Fruit fly (Drosophila melanogaster) whole organism, embryonic: Measurements from ENCODE around the gene Obp99c.
A peak's percentile ranks its signal among the peaks of the same experiment; 100 is the strongest.

ENCODE experiments used
- Asciz ChIP-seq: fragments of 200-800 bp; sonication (Bioruptor generic); optimal IDR thresholded peaks from 2 replicates; lab custom pipeline; 2017; ENCODE audit warnings: missing biosample characterization, mild to moderate bottlenecking, missing genetic modification characterization, missing genetic modification reagents
- Atf3 ChIP-seq: fragments of 200-800 bp; sonication (Bioruptor generic); optimal IDR thresholded peaks from 3 replicates; lab custom pipeline; 2016; ENCODE audit warnings: missing biosample characterization, missing genetic modification characterization
- B-H1 ChIP-seq: fragments of 200-800 bp; sonication (Bioruptor generic); IDR thresholded peaks from 3 replicates; pipeline ENCODE4 v1.3.6; 2022; ENCODE audit warnings: missing biosample characterization, missing genetic modification characterization
- B-H2 ChIP-seq: fragments of 200-800 bp; sonication (Bioruptor generic); optimal IDR thresholded peaks from 2 replicates; lab custom pipeline; 2018; ENCODE audit warnings: missing biosample characterization, mild to moderate bottlenecking, missing genetic modification characterization
- BtbVII ChIP-seq: fragments of 200-800 bp; sonication (Bioruptor generic); optimal IDR thresholded peaks from 3 replicates; lab custom pipeline; 2017; ENCODE audit warnings: missing biosample characterization, mild to moderate bottlenecking, missing genetic modification characterization
- CG10267 ChIP-seq: fragments of 200-800 bp; sonication (Bioruptor generic); optimal IDR thresholded peaks from 2 replicates; lab custom pipeline; 2018; ENCODE audit warnings: missing biosample characterization, mild to moderate bottlenecking, missing genetic modification characterization, moderate library complexity
- CG11723 ChIP-seq: fragments of 200-800 bp; sonication (Bioruptor generic); optimal IDR thresholded peaks from 2 replicates; lab custom pipeline; 2017; ENCODE audit warnings: missing biosample characterization, mild to moderate bottlenecking, missing genetic modification characterization
- CG12219 ChIP-seq: fragments of 200-800 bp; sonication (Bioruptor generic); optimal IDR thresholded peaks from 3 replicates; lab custom pipeline; 2018; ENCODE audit warnings: missing biosample characterization, mild to moderate bottlenecking, missing genetic modification characterization
- CG15479 ChIP-seq: fragments of 200-800 bp; sonication (Bioruptor generic); optimal IDR thresholded peaks from 3 replicates; lab custom pipeline; 2019; ENCODE audit warnings: missing biosample characterization, mild to moderate bottlenecking, missing genetic modification characterization, moderate library complexity
- CG15696 ChIP-seq: fragments of 200-800 bp; sonication (Bioruptor generic); optimal IDR thresholded peaks from 2 replicates; lab custom pipeline; 2019; ENCODE audit warnings: missing biosample characterization, mild to moderate bottlenecking, missing genetic modification characterization, moderate library complexity
- CG1792 ChIP-seq: fragments of 200-800 bp; sonication (Bioruptor generic); optimal IDR thresholded peaks from 2 replicates; lab custom pipeline; 2016; ENCODE audit warnings: missing biosample characterization, missing genetic modification characterization
- CG18011 ChIP-seq: fragments of 200-800 bp; sonication (Bioruptor generic); optimal IDR thresholded peaks from 2 replicates; lab custom pipeline; 2017; ENCODE audit warnings: missing biosample characterization, missing genetic modification characterization, mild to moderate bottlenecking, moderate library complexity, missing genotype
- CG30020 ChIP-seq: fragments of 200-800 bp; optimal IDR thresholded peaks from 2 replicates; lab custom pipeline; 2019; ENCODE audit warnings: missing biosample characterization, mild to moderate bottlenecking, missing genetic modification characterization, moderate library complexity
- CG31441 ChIP-seq: fragments of 200-800 bp; sonication (Bioruptor generic); IDR thresholded peaks from 2 replicates; pipeline ENCODE4 v1.3.6; 2022; ENCODE audit warnings: missing biosample characterization, missing genetic modification characterization
- CG3726 ChIP-seq: fragments of 200-800 bp; sonication (Bioruptor generic); IDR thresholded peaks from 3 replicates; pipeline ENCODE4, ENCODE4 v1.3.6; 2022; ENCODE audit warnings: missing biosample characterization, missing genetic modification characterization
- CG6854 ChIP-seq: fragments of 200-800 bp; sonication (Bioruptor generic); optimal IDR thresholded peaks from 3 replicates; lab custom pipeline; 2017; ENCODE audit warnings: missing biosample characterization, mild to moderate bottlenecking, missing genetic modification characterization
- CG7839 ChIP-seq: fragments of 200-800 bp; sonication (Bioruptor generic); optimal IDR thresholded peaks from 3 replicates; lab custom pipeline; 2018; ENCODE audit warnings: missing biosample characterization, mild to moderate bottlenecking, missing genetic modification characterization, moderate library complexity
- CG8281 ChIP-seq: fragments of 200-800 bp; sonication (Bioruptor generic); optimal IDR thresholded peaks from 2 replicates; lab custom pipeline; 2018; ENCODE audit warnings: missing biosample characterization, mild to moderate bottlenecking, missing genetic modification characterization, moderate library complexity
- CG8290 ChIP-seq, 3 experiments: fragments of 200-800 bp; sonication (Bioruptor generic); optimal IDR thresholded peaks; 2 replicates each; lab custom pipeline; 2016 to 2019; ENCODE audit warnings: missing biosample characterization in 3 of 3, missing genetic modification characterization in 3 of 3, mild to moderate bottlenecking in 2 of 3, moderate library complexity in 1 of 3
- CG8478 ChIP-seq: fragments of >200 bp; optimal IDR thresholded peaks from 2 replicates; lab custom pipeline; 2018
- CG9609 ChIP-seq: fragments of 200-800 bp; sonication (Bioruptor generic); optimal IDR thresholded peaks from 3 replicates; lab custom pipeline; 2016; ENCODE audit warnings: missing biosample characterization, missing genetic modification characterization
- CG9932 ChIP-seq: fragments of 200-800 bp; sonication (Bioruptor generic); IDR thresholded peaks from 2 replicates; pipeline ENCODE4 v1.3.6; 2022; ENCODE audit warnings: missing biosample characterization, missing genetic modification characterization
- Dfd ChIP-seq, 2 experiments: fragments of >200 bp; optimal IDR thresholded peaks; 2 replicates each; lab custom pipeline; 2017; ENCODE audit warnings: missing biosample characterization in 2 of 2, missing genetic modification characterization in 2 of 2
- Drgx ChIP-seq: fragments of 200-800 bp; sonication (Bioruptor generic); IDR thresholded peaks from 2 replicates; pipeline ENCODE4 v1.3.6; 2022; ENCODE audit warnings: missing biosample characterization, missing genetic modification characterization
- Ets97D ChIP-seq: fragments of 200-800 bp; sonication (Bioruptor generic); optimal IDR thresholded peaks from 3 replicates; lab custom pipeline; 2016; ENCODE audit warnings: missing biosample characterization, missing genetic modification characterization
- GATAe ChIP-seq: fragments of 200-800 bp; sonication (Bioruptor generic); conservative IDR thresholded peaks from 2 replicates; pipeline ENCODE4 v1.3.6; 2022; ENCODE audit warnings: missing biosample characterization, missing genetic modification characterization
- H2.0 ChIP-seq: fragments of 200-800 bp; sonication (Bioruptor generic); IDR thresholded peaks from 2 replicates; pipeline ENCODE4 v1.3.6; 2022; ENCODE audit warnings: missing biosample characterization, missing genetic modification characterization
- HLH54F ChIP-seq: fragments of 200-800 bp; sonication (Bioruptor generic); optimal IDR thresholded peaks from 3 replicates; lab custom pipeline; 2016; ENCODE audit warnings: missing biosample characterization, missing genetic modification characterization
- Hand ChIP-seq: fragments of 200-800 bp; sonication (Bioruptor generic); optimal IDR thresholded peaks from 2 replicates; lab custom pipeline; 2017; ENCODE audit warnings: mild to moderate bottlenecking, missing biosample characterization, missing genetic modification reagents, missing genetic modification characterization
- Hr78 ChIP-seq, 2 experiments: fragments of 200-800 bp in 1 of 2; fragments of >200 bp in 1 of 2; sonication (Bioruptor generic) in 1 of 2; optimal IDR thresholded peaks; 2 replicates each; lab custom pipeline; 2017 to 2019; ENCODE audit warnings: missing biosample characterization in 2 of 2, missing genetic modification characterization in 2 of 2, mild to moderate bottlenecking in 1 of 2, moderate library complexity in 1 of 2
- Mad ChIP-seq: fragments of 200-800 bp; sonication (Bioruptor generic); optimal IDR thresholded peaks from 2 replicates; lab custom pipeline; 2016; ENCODE audit warnings: missing biosample characterization, missing genetic modification characterization
- Mes4 ChIP-seq: fragments of 200-800 bp; sonication (Bioruptor generic); optimal IDR thresholded peaks from 2 replicates; lab custom pipeline; 2016; ENCODE audit warnings: missing biosample characterization, missing genetic modification characterization
- NC2β ChIP-seq: fragments of 200-800 bp; sonication (Bioruptor generic); optimal IDR thresholded peaks from 2 replicates; lab custom pipeline; 2016; ENCODE audit warnings: missing biosample characterization, missing genetic modification characterization
- Nf-YA ChIP-seq: fragments of 200-800 bp; sonication (Bioruptor generic); IDR thresholded peaks from 2 replicates; pipeline ENCODE4 v1.3.6; 2022; ENCODE audit warnings: missing biosample characterization, missing genetic modification characterization
- Side ChIP-seq: fragments of 200-800 bp; sonication (Bioruptor generic); optimal IDR thresholded peaks from 2 replicates; lab custom pipeline; 2016; ENCODE audit warnings: missing biosample characterization, missing genetic modification characterization
- aop ChIP-seq: fragments of 200-800 bp; sonication (Bioruptor generic); IDR thresholded peaks from 2 replicates; pipeline ENCODE4 v1.3.6; 2022; ENCODE audit warnings: missing biosample characterization, missing genetic modification characterization
- bcd ChIP-seq: fragments of 200-800 bp; sonication (Bioruptor generic); optimal IDR thresholded peaks from 2 replicates; lab custom pipeline; 2017; ENCODE audit warnings: missing biosample characterization, mild to moderate bottlenecking, missing genetic modification characterization
- dan ChIP-seq: fragments of 200-800 bp; sonication (Bioruptor generic); IDR thresholded peaks from 2 replicates; pipeline ENCODE4 v1.3.6; 2022; ENCODE audit warnings: missing biosample characterization, missing genetic modification characterization
- fd64A ChIP-seq: fragments of 200-800 bp; sonication (Bioruptor generic); optimal IDR thresholded peaks from 3 replicates; lab custom pipeline; 2018; ENCODE audit warnings: missing biosample characterization, mild to moderate bottlenecking, missing genetic modification characterization
- ind ChIP-seq: fragments of 200-800 bp; sonication (Bioruptor generic); optimal IDR thresholded peaks from 3 replicates; lab custom pipeline; 2016; ENCODE audit warnings: missing biosample characterization, missing genetic modification characterization
- kni ChIP-seq: fragments of 200-800 bp; sonication (Bioruptor generic); optimal IDR thresholded peaks from 3 replicates; lab custom pipeline; 2017; ENCODE audit warnings: mild to moderate bottlenecking, missing biosample characterization, missing genetic modification reagents, missing genetic modification characterization
- lab ChIP-seq: fragments of 200-800 bp; sonication (Bioruptor generic); optimal IDR thresholded peaks from 3 replicates; lab custom pipeline; 2017; ENCODE audit warnings: missing biosample characterization, missing genetic modification characterization, mild to moderate bottlenecking, moderate library complexity, missing genetic modification reagents
- luna ChIP-seq: fragments of 200-800 bp; sonication (Bioruptor generic); optimal IDR thresholded peaks from 2 replicates; lab custom pipeline; 2016; ENCODE audit warnings: missing biosample characterization, missing genetic modification characterization
- nerfin-1 ChIP-seq: fragments of 200-800 bp; sonication (Bioruptor generic); optimal IDR thresholded peaks from 3 replicates; lab custom pipeline; 2019; ENCODE audit warnings: missing biosample characterization, mild to moderate bottlenecking, missing genetic modification characterization, moderate library complexity
- pan ChIP-seq, 4 experiments: fragments of >200 bp in 3 of 4; fragments of 200-800 bp in 1 of 4; sonication (Bioruptor generic) in 1 of 4; optimal IDR thresholded peaks in 3 of 4; IDR thresholded peaks in 1 of 4; 2 replicates each; pipeline versions ENCODE4 v1.3.6 to Lab custom; 2017 to 2022; ENCODE audit warnings: missing biosample characterization in 2 of 4, missing genetic modification characterization in 2 of 4, mixed read lengths in 1 of 4
- phol ChIP-seq: fragments of 200-800 bp; sonication (Bioruptor generic); optimal IDR thresholded peaks from 3 replicates; lab custom pipeline; 2018; ENCODE audit warnings: missing biosample characterization, mild to moderate bottlenecking, missing genetic modification characterization, moderate library complexity
- prd ChIP-seq, 3 experiments: fragments of >200 bp in 2 of 3; fragments of 200-800 bp in 1 of 3; sonication (Bioruptor generic) in 1 of 3; optimal IDR thresholded peaks in 2 of 3; IDR thresholded peaks in 1 of 3; 2 replicates in 2 of 3; 3 replicates in 1 of 3; pipeline versions ENCODE4 v1.3.6 to Lab custom; 2017 to 2022; ENCODE audit warnings: missing biosample characterization in 1 of 3, missing genetic modification characterization in 1 of 3
- scrt ChIP-seq: fragments of 200-800 bp; sonication (Bioruptor generic); optimal IDR thresholded peaks from 2 replicates; lab custom pipeline; 2018; ENCODE audit warnings: missing biosample characterization, mild to moderate bottlenecking, missing genetic modification characterization, moderate library complexity
- usp ChIP-seq: fragments of >200 bp; optimal IDR thresholded peaks from 2 replicates; lab custom pipeline; 2017; ENCODE audit warnings: missing biosample characterization, missing genetic modification characterization

Obp99c gene

dm6 chr3R:29736678-29737093, 47.6 kb upstream of the Obp99c start, which contains the start of the genes CG7601 and CIA30 (continued):
- TF ChIP-seq CG8478 (lab: Kevin White, UChicago) (no peak), Atf3 (GFP tag; lab: Kevin White, UChicago) (peak; percentile 97), HLH54F (GFP tag; lab: Kevin White, UChicago) (peak; percentile 99), usp (no peak), Mes4 (GFP tag; lab: Kevin White, UChicago) (peak; percentile 96), nerfin-1 (tag; lab: Kevin White, UChicago) (peak; percentile 95), luna (GFP tag; lab: Kevin White, UChicago) (peak; percentile 99), CG31441 (GFP tag; lab: Robert Waterston, UW) (no peak), CG1792 (GFP tag; lab: Kevin White, UChicago) (peak; percentile 98), Asciz (GFP tag; lab: Kevin White, UChicago) (peak; percentile 95), B-H1 (peak; percentile 100), Hand (GFP tag; lab: Kevin White, UChicago) (peak; percentile 91), ind (GFP tag; lab: Kevin White, UChicago) (peak; percentile 100), CG15696 (peak; percentile 99), CG8290 (GFP tag; optimal IDR thresholded peaks at IDR 0.05; lab: Kevin White, UChicago) (peak; percentile 99), CG8290 (tag; optimal IDR thresholded peaks at IDR 0.05; lab: Kevin White, UChicago) (peak in 1 of 2 experiments; percentile 67), CG11723 (GFP tag; lab: Kevin White, UChicago) (peak; percentile 95), CG8281 (tag; lab: Kevin White, UChicago) (peak; percentile 94), aop (GFP tag; lab: Robert Waterston, UW) (peak; percentile 100), Mad (peak; percentile 97), pan (optimal IDR thresholded peaks at IDR 0.05; lab: Kevin White, UChicago) (no peak), pan (GFP tag; optimal IDR thresholded peaks at IDR 0.05 in 1 of 2, IDR thresholded peaks at IDR 0.05 in 1 of 2) (peak in 1 of 2 experiments; percentile 100), Hr78 (GFP tag; optimal IDR thresholded peaks at IDR 0.05; lab: Kevin White, UChicago) (peak in 1 of 2 experiments; percentile 94), CG10267 (tag; lab: Kevin White, UChicago) (peak; percentile 92), B-H2 (GFP tag; lab: Kevin White, UChicago) (peak; percentile 98), CG15479 (peak; percentile 28), H2.0 (peak; percentile 100), fd64A (GFP tag; lab: Kevin White, UChicago) (peak; percentile 95), BtbVII (GFP tag; lab: Kevin White, UChicago) (peak; percentile 96), Drgx (peak; percentile 100), CG9932 (GFP tag; lab: Robert Waterston, UW) (peak; percentile 100), CG7839 (tag; lab: Kevin White, UChicago) (peak; percentile 99), CG18011 (GFP tag; lab: Kevin White, UChicago) (peak; percentile 85), CG30020 (tag; lab: Kevin White, UChicago) (peak; percentile 85), kni (GFP tag; lab: Kevin White, UChicago) (peak; percentile 95), CG6854 (GFP tag; lab: Kevin White, UChicago) (peak; percentile 94), bcd (GFP tag; lab: Kevin White, UChicago) (peak; percentile 99), CG3726 (GFP tag; lab: Robert Waterston, UW) (peak; percentile 100), NC2β (GFP tag; lab: Kevin White, UChicago) (peak; percentile 96), GATAe (peak; percentile 100), Side (GFP tag; lab: Kevin White, UChicago) (peak; percentile 99), prd (optimal IDR thresholded peaks at IDR 0.05; lab: Kevin White, UChicago) (no peak), prd (GFP tag; IDR thresholded peaks at IDR 0.05; lab: Robert Waterston, UW) (peak; percentile 100), phol (tag; lab: Kevin White, UChicago) (peak; percentile 98), Nf-YA (peak; percentile 100), Dfd (GFP tag; optimal IDR thresholded peaks at IDR 0.05; lab: Kevin White, UChicago) (no peak), lab (GFP tag; lab: Kevin White, UChicago) (peak; percentile 99), CG12219 (peak; percentile 94), CG9609 (GFP tag; lab: Kevin White, UChicago) (peak; percentile 98), dan (GFP tag; lab: Robert Waterston, UW) (peak; percentile 100), scrt (GFP tag; lab: Kevin White, UChicago) (peak; percentile 94), Ets97D (GFP tag; lab: Kevin White, UChicago) (peak; percentile 97)
